Worm (Caenorhabditis elegans): ENCODE data around the gene clec-31.

The clec-31 gene

ce11 chrV:16811841-16812240, 46.0 kb downstream of the clec-31 start:
- TF ChIP-seq saeg-2 (GFP tag; IDR thresholded peaks at IDR 0.05), result no peak
- no peak for TF ChIP-seq T26A8.4 (GFP tag; IDR thresholded peaks at IDR 0.05)
- TF ChIP-seq dve-1 (tag; optimal IDR thresholded peaks at IDR 0.05; ENCODE audit: insufficient read depth), result no peak
- no peak for TF ChIP-seq unc-62 (GFP tag; optimal IDR thresholded peaks at IDR 0.05 in 1 of 2)
- TF ChIP-seq unc-62 (tag; optimal IDR thresholded peaks at IDR 0.05), result no peak
- no peak for TF ChIP-seq hlh-11 (tag; optimal IDR thresholded peaks at IDR 0.05)
- TF ChIP-seq php-3 (GFP tag; IDR thresholded peaks at IDR 0.05), result no peak
- TF ChIP-seq unc-39 (tag; optimal IDR thresholded peaks at IDR 0.05), result no peak
- TF ChIP-seq nhr-42 (GFP tag; IDR thresholded peaks at IDR 0.05), result no peak
- no peak for TF ChIP-seq R02D3.7 (tag; optimal IDR thresholded peaks at IDR 0.05)
- TF ChIP-seq daf-12 (tag; optimal IDR thresholded peaks at IDR 0.05), result no peak
- TF ChIP-seq dmd-8 (GFP tag; IDR thresholded peaks at IDR 0.05), result no peak
- no peak for TF ChIP-seq lim-7 (GFP tag; IDR thresholded peaks at IDR 0.05)
- TF ChIP-seq dmd-6 (GFP tag; IDR thresholded peaks at IDR 0.05), result no peak
- TF ChIP-seq lin-39 (tag; optimal IDR thresholded peaks at IDR 0.05), result no peak
- no peak for TF ChIP-seq nhr-76 (tag; optimal IDR thresholded peaks at IDR 0.05)

- TF ChIP-seq dpl-1 (GFP tag; optimal IDR thresholded peaks at IDR 0.05), result no peak
- no peak for TF ChIP-seq ceh-28 (tag; optimal IDR thresholded peaks at IDR 0.05)
- no peak for TF ChIP-seq nhr-102 (tag; optimal IDR thresholded peaks at IDR 0.05)
- TF ChIP-seq zfp-2 (tag; optimal IDR thresholded peaks at IDR 0.05), result no peak
- peak in 1 of 2 experiments; percentile 48 for TF ChIP-seq unc-62 (GFP tag; optimal IDR thresholded peaks at IDR 0.05 in 1 of 2)
- TF ChIP-seq unc-62 (tag; optimal IDR thresholded peaks at IDR 0.05), result no peak
These were observed 49.7 kb downstream of the clec-31 start for ce11 chrV:16808168-16808567.
